Fruit fly (Drosophila melanogaster) whole organism, prepupa: ENCODE data around the gene CG17127.

Experiments used
- CG11762 ChIP-seq: fragments of 200-800 bp; sonication (Bioruptor generic); optimal IDR thresholded peaks from 3 replicates; lab custom pipeline; 2016; ENCODE audit warnings: missing biosample characterization, missing genetic modification characterization; ENCODE audit not compliant: insufficient read depth
- CG3032 ChIP-seq: fragments of 200-800 bp; optimal IDR thresholded peaks from 2 replicates; lab custom pipeline; 2019; ENCODE audit warnings: missing biosample characterization, mild to moderate bottlenecking, missing genetic modification characterization, moderate library complexity
- CG6854 ChIP-seq: fragments of 200-800 bp; sonication (Bioruptor generic); optimal IDR thresholded peaks from 2 replicates; lab custom pipeline; 2017; ENCODE audit warnings: missing biosample characterization, mild to moderate bottlenecking, missing genetic modification characterization
- CG7368 ChIP-seq: fragments of 200-800 bp; sonication (Bioruptor generic); optimal IDR thresholded peaks from 3 replicates; lab custom pipeline; 2016; ENCODE audit warnings: missing biosample characterization, missing genetic modification characterization
- CG8119 ChIP-seq: fragments of 200-800 bp; sonication (Bioruptor generic); IDR thresholded peaks from 3 replicates; pipeline ENCODE4 v1.3.6; 2022; ENCODE audit warnings: missing biosample characterization, missing genetic modification characterization
- Sox102F ChIP-seq: fragments of 200-800 bp; sonication (Bioruptor generic); optimal IDR thresholded peaks from 2 replicates; lab custom pipeline; 2016; ENCODE audit warnings: missing biosample characterization, mild to moderate bottlenecking, missing genetic modification characterization

DNA sequence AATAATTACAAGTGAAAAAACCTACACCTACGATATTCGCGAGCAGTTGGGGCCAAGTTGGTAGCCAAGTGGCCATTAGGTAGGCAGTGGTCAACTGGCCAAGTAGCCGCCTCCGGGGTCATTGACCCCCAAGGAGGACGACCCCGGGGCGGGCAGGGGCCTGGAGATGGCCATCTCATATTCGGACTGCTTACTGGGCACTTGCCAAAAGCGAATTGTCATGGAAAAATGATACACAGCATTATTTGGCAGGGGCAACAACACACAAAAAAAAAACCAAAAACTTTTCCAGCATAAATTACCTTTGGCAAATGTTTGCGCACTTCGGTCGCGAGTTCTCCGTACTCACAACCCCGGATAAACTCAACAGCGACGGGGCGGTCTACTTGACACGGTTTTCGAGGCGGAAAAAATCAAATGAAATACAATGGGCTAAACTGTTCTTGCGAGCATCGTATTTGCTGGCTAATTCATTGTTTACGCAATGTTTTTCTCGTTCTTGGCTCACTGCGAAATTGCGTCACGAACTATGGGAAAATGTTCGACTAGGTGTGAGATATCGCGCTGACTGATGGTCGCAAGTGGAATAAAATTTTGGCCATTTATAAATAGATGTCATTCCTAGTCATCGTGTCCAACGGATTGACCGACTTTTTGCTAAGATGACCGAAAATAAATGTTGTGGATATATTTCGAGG lies 19.6 kb upstream of the CG17127 start:
- TF ChIP-seq CG11762 (no peak), CG8119 (GFP tag; lab: Robert Waterston, UW) (no peak), Sox102F (GFP tag; lab: Kevin White, UChicago) (no peak), CG7368 (GFP tag; lab: Kevin White, UChicago) (no peak), CG3032 (no peak), CG6854 (no peak)
